Fruit fly (Drosophila melanogaster): ENCODE results near the gene Cyp308a1.

The Cyp308a1 gene

dm6 chrX:18684928-18685327 is 24.7 kb upstream of the Cyp308a1 start:
- no peak for TF ChIP-seq HLH106 (tag; optimal IDR thresholded peaks at IDR 0.05)
- no peak for TF ChIP-seq brk (GFP tag; optimal IDR thresholded peaks at IDR 0.05)
- TF ChIP-seq dmrt93B (GFP tag; optimal IDR thresholded peaks at IDR 0.05) = no peak
- TF ChIP-seq Dif (GFP tag; optimal IDR thresholded peaks at IDR 0.05; ENCODE audit: partially characterized antibody) = no peak
- no peak for TF ChIP-seq usp (GFP tag; optimal IDR thresholded peaks at IDR 0.05)
- no peak for TF ChIP-seq foxo (GFP tag; optimal IDR thresholded peaks at IDR 0.05)
- no peak for TF ChIP-seq Hr83 (GFP tag; optimal IDR thresholded peaks at IDR 0.05; ENCODE audit: poor library complexity, severe bottlenecking)
- no peak for TF ChIP-seq Sp1 (GFP tag; optimal IDR thresholded peaks at IDR 0.05)
- TF ChIP-seq dsf (GFP tag; optimal IDR thresholded peaks at IDR 0.05; ENCODE audit: borderline replicate concordance) = no peak
- TF ChIP-seq Hr78 (GFP tag; optimal IDR thresholded peaks at IDR 0.05) = no peak

- TF ChIP-seq sv (GFP tag; optimal IDR thresholded peaks at IDR 0.05) (no peak), Rel (GFP tag; optimal IDR thresholded peaks at IDR 0.05) (no peak), Rel (tag; optimal IDR thresholded peaks at IDR 0.05) (no peak), Dif (GFP tag; optimal IDR thresholded peaks at IDR 0.05; ENCODE audit: partially characterized antibody) (no peak), dl (GFP tag; optimal IDR thresholded peaks at IDR 0.05; ENCODE audit: insufficient read depth in 1 of 2, partially characterized antibody in 2 of 2) (no peak), Myc (optimal IDR thresholded peaks at IDR 0.05) (no peak), Abd-B (GFP tag; optimal IDR thresholded peaks at IDR 0.05) (no peak), pan (optimal IDR thresholded peaks at IDR 0.05) (no peak), dsf (GFP tag; optimal IDR thresholded peaks at IDR 0.05; ENCODE audit: borderline replicate concordance) (no peak), fru (GFP tag; optimal IDR thresholded peaks at IDR 0.05) (no peak), HLH106 (tag; optimal IDR thresholded peaks at IDR 0.05) (no peak), CrebA (GFP tag; optimal IDR thresholded peaks at IDR 0.05; ENCODE audit: borderline replicate concordance) (no peak), Hr83 (GFP tag; optimal IDR thresholded peaks at IDR 0.05; ENCODE audit: poor library complexity, severe bottlenecking) (no peak), h (GFP tag; optimal IDR thresholded peaks at IDR 0.05) (no peak), Vsx2 (GFP tag; optimal IDR thresholded peaks at IDR 0.05; ENCODE audit: partially characterized antibody) (no peak), usp (GFP tag; optimal IDR thresholded peaks at IDR 0.05) (no peak), CG32264 (GFP tag; optimal IDR thresholded peaks at IDR 0.05) (no peak), N (GFP tag; optimal IDR thresholded peaks at IDR 0.05) (no peak), tai (GFP tag; optimal IDR thresholded peaks at IDR 0.05) (no peak), OdsH (GFP tag; optimal IDR thresholded peaks at IDR 0.05) (no peak)
Measured at dm6 chrX:18685726-18686125, 23.9 kb upstream of the Cyp308a1 start, which contains the start of gene phtm. phtm (plus strand) TSS chrX:18685766.

dm6 chrX:18692948-18693502 is 16.6 kb upstream of the Cyp308a1 start, which contains the start of gene Cyp18a1:
Cyp18a1 (minus strand) TSS chrX:18693042.
- no peak for TF ChIP-seq dl (GFP tag; optimal IDR thresholded peaks at IDR 0.05; ENCODE audit: insufficient read depth in 1 of 2, partially characterized antibody in 2 of 2)
- no peak for TF ChIP-seq CG32264 (GFP tag; optimal IDR thresholded peaks at IDR 0.05)
- no peak for TF ChIP-seq HLH106 (tag; optimal IDR thresholded peaks at IDR 0.05)
- no peak for TF ChIP-seq brk (GFP tag; optimal IDR thresholded peaks at IDR 0.05)
- TF ChIP-seq rgr (GFP tag; optimal IDR thresholded peaks at IDR 0.05) = no peak
- TF ChIP-seq pan (optimal IDR thresholded peaks at IDR 0.05) = no peak
- TF ChIP-seq lola (GFP tag; optimal IDR thresholded peaks at IDR 0.05) = no peak
- no peak for TF ChIP-seq Mio (GFP tag; optimal IDR thresholded peaks at IDR 0.05)
- no peak for TF ChIP-seq Vsx2 (GFP tag; optimal IDR thresholded peaks at IDR 0.05; ENCODE audit: partially characterized antibody)
- TF ChIP-seq psq (GFP tag; optimal IDR thresholded peaks at IDR 0.05) = no peak
- no peak for TF ChIP-seq Abd-B (GFP tag; optimal IDR thresholded peaks at IDR 0.05)
- TF ChIP-seq ey (GFP tag; optimal IDR thresholded peaks at IDR 0.05) = no peak
- TF ChIP-seq sage (GFP tag; optimal IDR thresholded peaks at IDR 0.05) = no peak
- no peak for TF ChIP-seq woc (GFP tag; optimal IDR thresholded peaks at IDR 0.05)
- TF ChIP-seq Myc (optimal IDR thresholded peaks at IDR 0.05) = no peak
- no peak for TF ChIP-seq usp (GFP tag; optimal IDR thresholded peaks at IDR 0.05)
- no peak for TF ChIP-seq foxo (GFP tag; optimal IDR thresholded peaks at IDR 0.05)
- no peak for TF ChIP-seq tai (GFP tag; optimal IDR thresholded peaks at IDR 0.05)
- TF ChIP-seq CrebA (GFP tag; optimal IDR thresholded peaks at IDR 0.05; ENCODE audit: borderline replicate concordance) = no peak
- no peak for TF ChIP-seq CG9705 (GFP tag; optimal IDR thresholded peaks at IDR 0.05)

- no peak for TF ChIP-seq Mio (GFP tag; optimal IDR thresholded peaks at IDR 0.05)
- no peak for TF ChIP-seq Hnf4 (GFP tag; optimal IDR thresholded peaks at IDR 0.05)
- no peak for TF ChIP-seq Hr78 (GFP tag; optimal IDR thresholded peaks at IDR 0.05)
- no peak for TF ChIP-seq HLH106 (tag; optimal IDR thresholded peaks at IDR 0.05)
- no peak for TF ChIP-seq CG32264 (GFP tag; optimal IDR thresholded peaks at IDR 0.05)
- no peak for TF ChIP-seq psq (GFP tag; optimal IDR thresholded peaks at IDR 0.05)
Measured at dm6 chrX:18695603-18696002, 14.1 kb upstream of the Cyp308a1 start.

Measured in whole organism, wandering third instar larva.